Worm (Caenorhabditis elegans) whole organism, L2 larva: ENCODE measurements around the gene F57B9.8.

Experiments used
- ZK546.5 ChIP-seq: sonication (generic microtip); optimal IDR thresholded peaks from 2 replicates; lab custom pipeline; 2017; ENCODE audit warnings: missing biosample characterization, missing genetic modification characterization
- alr-1 ChIP-seq: fragments of 150-350 bp; optimal IDR thresholded peaks from 2 replicates; lab custom pipeline; 2014; ENCODE audit warnings: missing biosample characterization, missing genetic modification characterization
- ama-1 ChIP-seq: fragments of 150-350 bp; optimal IDR thresholded peaks from 2 replicates; lab custom pipeline; 2018; ENCODE audit warnings: inconsistent platforms
- lin-11 ChIP-seq: fragments of 150-350 bp; sonication (generic microtip); optimal IDR thresholded peaks from 2 replicates; lab custom pipeline; 2014; ENCODE audit warnings: missing biosample characterization, missing genetic modification characterization, inconsistent platforms, mixed read lengths
- mab-5 ChIP-seq: fragments of 150-350 bp; optimal IDR thresholded peaks from 2 replicates; lab custom pipeline; 2014; ENCODE audit warnings: missing biosample characterization, missing genetic modification characterization
- mbf-1 ChIP-seq: sonication (generic microtip); optimal IDR thresholded peaks from 2 replicates; lab custom pipeline; 2017; ENCODE audit warnings: missing biosample characterization, missing genetic modification characterization
- mdl-1 ChIP-seq, 2 experiments: fragments of 150-350 bp in 1 of 2; sonication (generic microtip) in 1 of 2; optimal IDR thresholded peaks; 2 replicates each; lab custom pipeline; 2017; ENCODE audit warnings: missing biosample characterization in 2 of 2, missing genetic modification characterization in 2 of 2
- nhr-11 ChIP-seq: fragments of 150-350 bp; optimal IDR thresholded peaks from 2 replicates; lab custom pipeline; 2014; ENCODE audit warnings: missing biosample characterization, missing genetic modification characterization
- nhr-237 ChIP-seq: fragments of 150-350 bp; optimal IDR thresholded peaks from 2 replicates; lab custom pipeline; 2014; ENCODE audit warnings: missing biosample characterization, missing genetic modification characterization
- sma-3 ChIP-seq: sonication (generic microtip); optimal IDR thresholded peaks from 2 replicates; lab custom pipeline; 2016; ENCODE audit warnings: missing genetic modification reagents, missing genetic modification characterization, missing compliant biosample characterization
- unc-39 ChIP-seq: fragments of 150-350 bp; optimal IDR thresholded peaks from 2 replicates; lab custom pipeline; 2014; ENCODE audit warnings: missing biosample characterization, missing genetic modification characterization
- unc-62 ChIP-seq: fragments of 150-350 bp; optimal IDR thresholded peaks from 2 replicates; lab custom pipeline; 2014; ENCODE audit warnings: missing biosample characterization, missing genetic modification reagents, missing genetic modification characterization
- ztf-11 ChIP-seq: sonication (generic microtip); optimal IDR thresholded peaks from 2 replicates; lab custom pipeline; 2017; ENCODE audit warnings: missing biosample characterization, missing genetic modification characterization
- ztf-4 ChIP-seq: fragments of 150-350 bp; optimal IDR thresholded peaks from 2 replicates; lab custom pipeline; 2014; ENCODE audit warnings: missing biosample characterization, missing genetic modification characterization

- TF ChIP-seq unc-39 = no peak
- TF ChIP-seq unc-62 (GFP tag; lab: Kevin White, UChicago) = no peak
- no peak for TF ChIP-seq ztf-4
- TF ChIP-seq sma-3 (GFP tag; lab: Kevin White, UChicago) = no peak
- TF ChIP-seq lin-11 = no peak
- TF ChIP-seq nhr-237 (tag; lab: Kevin White, UChicago) = no peak
- TF ChIP-seq alr-1 = no peak
- TF ChIP-seq mab-5 (tag; lab: Kevin White, UChicago) = no peak
- no peak for TF ChIP-seq ama-1 (lab: Kevin White, UChicago)
- no peak for TF ChIP-seq ZK546.5
- no peak for TF ChIP-seq nhr-11 (tag; lab: Kevin White, UChicago)
- no peak for TF ChIP-seq mdl-1 (tag; optimal IDR thresholded peaks at IDR 0.05; lab: Kevin White, UChicago)
- TF ChIP-seq mbf-1 = no peak
- TF ChIP-seq ztf-11 (tag; lab: Kevin White, UChicago) = no peak
Measured at ce11 chrIII:6914840-6915239, 20.3 kb downstream of the F57B9.8 start.
